Worm (Caenorhabditis elegans): Measurements from ENCODE around the gene eat-2.
A peak's percentile ranks its signal among the peaks of the same experiment; 100 is the strongest.

eat-2 gene

ce11 chrII:14178233-14178969 lies 6.9 kb upstream of the eat-2 start, which contains the start of gene efhd-1:
Gene efhd-1, plus strand, starts transcription at chrII:14178814.
- TF ChIP-seq F13H6.1 (tag; optimal IDR thresholded peaks at IDR 0.05): peak; percentile 29
- TF ChIP-seq dmd-4 (tag; optimal IDR thresholded peaks at IDR 0.05): no peak
- TF ChIP-seq unc-55 (GFP tag; optimal IDR thresholded peaks at IDR 0.05): peak; percentile 31
- TF ChIP-seq aly-2 (tag; optimal IDR thresholded peaks at IDR 0.05): no peak

- TF ChIP-seq F13H6.1 (tag; optimal IDR thresholded peaks at IDR 0.05) (peak; percentile 28), mab-5 (tag; optimal IDR thresholded peaks at IDR 0.05) (no peak)
Observed at ce11 chrII:14176642-14177041, 5.2 kb upstream of the eat-2 start.

ce11 chrII:14175099-14175498 lies 3.6 kb upstream of the eat-2 start, which contains the start of gene Y48B6A.5:
Gene Y48B6A.5, minus strand, starts transcription at chrII:14175199.
- TF ChIP-seq elt-1 (tag; optimal IDR thresholded peaks at IDR 0.05) (no peak), nhr-23 (tag; optimal IDR thresholded peaks at IDR 0.05) (no peak), nhr-237 (tag; optimal IDR thresholded peaks at IDR 0.05) (no peak)

ce11 chrII:14173176-14173575 lies 1.7 kb upstream of the eat-2 start:
- TF ChIP-seq snpc-4 (tag; optimal IDR thresholded peaks at IDR 0.05) (no peak), egl-27 (tag; optimal IDR thresholded peaks at IDR 0.05) (no peak), R02D3.7 (tag; optimal IDR thresholded peaks at IDR 0.05) (no peak), unc-62 (GFP tag; optimal IDR thresholded peaks at IDR 0.05) (no peak), elt-1 (tag; optimal IDR thresholded peaks at IDR 0.05) (no peak), ztf-1 (GFP tag; conservative IDR thresholded peaks at IDR 0.05) (no peak), lin-13 (GFP tag; optimal IDR thresholded peaks at IDR 0.05) (no peak)

ce11 chrII:14165430-14165929 lies 6.0 kb downstream of the eat-2 start:
- TF ChIP-seq lsy-2 (tag; optimal IDR thresholded peaks at IDR 0.05) (no peak), crh-2 (tag; optimal IDR thresholded peaks at IDR 0.05) (no peak), nhr-77 (tag; optimal IDR thresholded peaks at IDR 0.05) (no peak), ztf-11 (tag; optimal IDR thresholded peaks at IDR 0.05) (no peak), unc-55 (GFP tag; optimal IDR thresholded peaks at IDR 0.05) (no peak), F13H6.1 (tag; optimal IDR thresholded peaks at IDR 0.05) (no peak), nhr-25 (tag; optimal IDR thresholded peaks at IDR 0.05) (no peak), nhr-21 (tag; optimal IDR thresholded peaks at IDR 0.05) (no peak)

- TF ChIP-seq unc-55 (GFP tag; optimal IDR thresholded peaks at IDR 0.05) (no peak), nhr-12 (tag; optimal IDR thresholded peaks at IDR 0.05) (no peak), aly-2 (tag; optimal IDR thresholded peaks at IDR 0.05) (no peak), ztf-1 (GFP tag; conservative IDR thresholded peaks at IDR 0.05) (no peak), unc-39 (tag; optimal IDR thresholded peaks at IDR 0.05) (no peak), alr-1 (tag; optimal IDR thresholded peaks at IDR 0.05) (no peak), sem-4 (tag; optimal IDR thresholded peaks at IDR 0.05) (no peak), fos-1 (tag; optimal IDR thresholded peaks at IDR 0.05) (no peak), nhr-77 (tag; optimal IDR thresholded peaks at IDR 0.05) (no peak), nhr-10 (tag; optimal IDR thresholded peaks at IDR 0.05) (no peak), lin-39 (tag; optimal IDR thresholded peaks at IDR 0.05) (no peak), mbf-1 (tag; optimal IDR thresholded peaks at IDR 0.05) (no peak), peb-1 (tag; optimal IDR thresholded peaks at IDR 0.05) (no peak), ZK546.5 (tag; optimal IDR thresholded peaks at IDR 0.05) (no peak), mdl-1 (tag; optimal IDR thresholded peaks at IDR 0.05) (no peak), nhr-25 (tag; optimal IDR thresholded peaks at IDR 0.05) (no peak), nhr-23 (tag; optimal IDR thresholded peaks at IDR 0.05) (no peak)
Observed at ce11 chrII:14155259-14156023, 16.0 kb downstream of the eat-2 start, which contains the start of the genes rpl-43 and xrn-2. Gene rpl-43, plus strand, starts transcription at chrII:14155294. Gene xrn-2, plus strand, starts transcription at chrII:14155768.
